Fruit fly (Drosophila melanogaster): ENCODE results near the gene Mat89Ba.

The Mat89Ba gene

DNA sequence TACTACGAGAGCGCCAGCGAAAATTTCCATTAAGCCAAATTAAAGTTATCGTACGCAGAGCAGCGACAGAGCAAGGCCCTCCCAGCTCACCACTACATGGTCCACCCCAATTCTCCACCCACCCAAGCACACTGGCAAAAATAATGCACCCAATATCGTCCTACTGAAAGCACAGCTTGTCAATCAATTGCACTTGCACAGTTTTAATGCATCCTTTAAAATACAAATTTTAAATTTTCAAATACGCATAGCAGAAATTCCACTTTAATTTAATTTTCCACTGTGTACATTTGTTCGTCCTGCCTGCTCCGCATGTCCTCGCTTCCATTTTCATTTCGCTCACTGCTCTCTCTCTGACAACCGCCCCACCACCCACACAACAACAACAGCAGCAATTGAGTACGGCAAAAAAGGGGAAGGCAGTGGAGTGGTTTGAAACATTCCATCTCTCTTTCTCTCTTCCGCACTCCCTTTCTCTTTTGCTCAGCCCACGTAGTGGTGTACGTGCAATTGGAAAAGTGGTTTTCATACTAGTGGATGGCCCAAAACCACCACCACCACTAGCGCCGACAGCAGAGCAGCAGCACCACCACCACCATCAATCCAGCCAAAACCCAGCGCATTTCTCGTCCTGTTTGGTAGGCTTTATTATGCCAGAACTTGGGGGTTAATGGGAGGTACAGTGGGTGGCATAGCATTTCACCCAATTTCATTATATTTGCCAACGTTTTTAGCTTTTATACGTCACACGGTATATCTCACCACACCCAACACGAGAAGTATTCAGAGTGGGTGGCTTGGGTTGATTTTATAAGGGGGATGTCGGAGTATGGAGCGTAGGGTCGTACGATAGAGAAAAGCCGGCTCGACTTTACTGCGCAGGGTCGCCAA is 24.4 kb downstream of the Mat89Ba start (continued):
- TF ChIP-seq shn (GFP tag; optimal IDR thresholded peaks at IDR 0.05) (no peak), bsh (GFP tag; optimal IDR thresholded peaks at IDR 0.05) (peak in 1 of 2 experiments; percentile 68), lov (optimal IDR thresholded peaks at IDR 0.05) (no peak), lov (GFP tag; IDR thresholded peaks at IDR 0.05) (peak; percentile 81; the same call in 2 of the 3 replicates), phol (tag; optimal IDR thresholded peaks at IDR 0.05) (peak; percentile 79), tup (GFP tag; optimal IDR thresholded peaks at IDR 0.05) (peak; percentile 6), zen2 (GFP tag; IDR thresholded peaks at IDR 0.05; ENCODE audit: partially characterized antibody) (no peak), H2.0 (GFP tag; IDR thresholded peaks at IDR 0.05) (peak; percentile 31; the same call in 1 of the 2 replicates), CG14441 (GFP tag; IDR thresholded peaks at IDR 0.05) (peak; percentile 75), stwl (tag; optimal IDR thresholded peaks at IDR 0.05) (no peak), E2f2 (GFP tag; IDR thresholded peaks at IDR 0.05) (no peak), Jarid2 (GFP tag; optimal IDR thresholded peaks at IDR 0.05) (peak; percentile 56), Pdp1 (GFP tag; optimal IDR thresholded peaks at IDR 0.05) (peak in 1 of 2 experiments; percentile 48), YL-1 (GFP tag; optimal IDR thresholded peaks at IDR 0.05) (no peak), lola (GFP tag; optimal IDR thresholded peaks at IDR 0.05) (peak in 1 of 3 experiments; percentile 58), yki (optimal IDR thresholded peaks at IDR 0.05) (no peak), zen (tag; optimal IDR thresholded peaks at IDR 0.05) (peak; percentile 68), schlank (tag; optimal IDR thresholded peaks at IDR 0.05) (no peak), nerfin-2 (GFP tag; IDR thresholded peaks at IDR 0.05; ENCODE audit: partially characterized antibody) (no peak), CG12769 (tag; optimal IDR thresholded peaks at IDR 0.05) (peak; percentile 58), tgo (GFP tag; IDR thresholded peaks at IDR 0.05) (peak; percentile 66; the same call in 2 of the 3 replicates), mirr (GFP tag; optimal IDR thresholded peaks at IDR 0.05) (peak; percentile 78), HmgZ (tag; optimal IDR thresholded peaks at IDR 0.05) (peak; percentile 48), Hand (GFP tag; optimal IDR thresholded peaks at IDR 0.05) (peak; percentile 86), dysf (GFP tag; IDR thresholded peaks at IDR 0.05) (peak; percentile 77), Asciz (GFP tag; optimal IDR thresholded peaks at IDR 0.05) (peak; percentile 75), CG6813 (GFP tag; optimal IDR thresholded peaks at IDR 0.05) (peak; percentile 67), unpg (GFP tag; optimal IDR thresholded peaks at IDR 0.05) (peak; percentile 56), CG6854 (GFP tag; optimal IDR thresholded peaks at IDR 0.05) (peak; percentile 94), Xrp1 (GFP tag; IDR thresholded peaks at IDR 0.05) (peak; percentile 89), esg (GFP tag; conservative IDR thresholded peaks at IDR 0.05) (no peak; the same call in 1 of the 2 replicates), CG13424 (tag; optimal IDR thresholded peaks at IDR 0.05) (peak; percentile 79), Hr3 (GFP tag; optimal IDR thresholded peaks at IDR 0.05) (peak; percentile 44), vnd (GFP tag; IDR thresholded peaks at IDR 0.05; ENCODE audit: partially characterized antibody) (no peak), GATAe (GFP tag; conservative IDR thresholded peaks at IDR 0.05) (no peak; the same call in 1 of the 2 replicates), hth (optimal IDR thresholded peaks at IDR 0.05) (no peak), CG9437 (GFP tag; optimal IDR thresholded peaks at IDR 0.05) (peak; percentile 42), org-1 (GFP tag; optimal IDR thresholded peaks at IDR 0.05) (peak; percentile 79), CG8281 (tag; optimal IDR thresholded peaks at IDR 0.05) (peak; percentile 57), h (optimal IDR thresholded peaks at IDR 0.05) (no peak), salm (tag; optimal IDR thresholded peaks at IDR 0.05) (peak; percentile 8), CG3407 (GFP tag; optimal IDR thresholded peaks at IDR 0.05) (no peak), CG6175 (GFP tag; IDR thresholded peaks at IDR 0.05) (no peak), gt (GFP tag; IDR thresholded peaks at IDR 0.05) (peak; percentile 43; the same call in 1 of the 2 replicates), Side (GFP tag; optimal IDR thresholded peaks at IDR 0.05) (peak; percentile 34), CG17328 (GFP tag; IDR thresholded peaks at IDR 0.05) (no peak), CG4854 (GFP tag; optimal IDR thresholded peaks at IDR 0.05) (peak; percentile 78), CG33557 (GFP tag; optimal IDR thresholded peaks at IDR 0.05) (peak; percentile 26)
